Worm (Caenorhabditis elegans) whole organism, L4 larva: ENCODE data around the gene R166.3.
A peak's percentile ranks its signal among the peaks of the same experiment; 100 is the strongest.

ENCODE experiments used
- D1046.2 ChIP-seq: fragments of 200-800 bp; sonication (Bioruptor generic); IDR thresholded peaks from 2 replicates; pipeline ENCODE4 v1.3.6; 2022; ENCODE audit warnings: missing genetic modification characterization, missing compliant biosample characterization
- F10B5.3 ChIP-seq: sonication (generic microtip); optimal IDR thresholded peaks from 2 replicates; lab custom pipeline; 2016; ENCODE audit warnings: mild to moderate bottlenecking, missing genetic modification characterization, missing compliant biosample characterization
- F44E2.7 ChIP-seq: fragments of 200-800 bp; sonication (Bioruptor generic); IDR thresholded peaks from 2 replicates; pipeline ENCODE4 v2.1.2; 2022; ENCODE audit warnings: missing genetic modification characterization, missing compliant biosample characterization
- R02D3.7 ChIP-seq: fragments of 150-350 bp; sonication (generic microtip); optimal IDR thresholded peaks from 3 replicates; lab custom pipeline; 2014; ENCODE audit warnings: missing biosample characterization, missing genetic modification characterization
- T20F7.1 ChIP-seq: fragments of 200-800 bp; sonication (Bioruptor generic); optimal IDR thresholded peaks from 2 replicates; lab custom pipeline; 2018; ENCODE audit warnings: mild to moderate bottlenecking, missing genetic modification characterization, missing compliant biosample characterization
- Y5F2A.4 ChIP-seq: fragments of 200-800 bp; sonication (Bioruptor generic); optimal IDR thresholded peaks from 2 replicates; lab custom pipeline; 2018; ENCODE audit warnings: mild to moderate bottlenecking, missing genetic modification characterization, missing compliant biosample characterization
- ZK337.2 ChIP-seq: fragments of 200-800 bp; sonication (Bioruptor generic); IDR thresholded peaks from 2 replicates; pipeline ENCODE4 v1.3.6; 2022; ENCODE audit warnings: missing genetic modification reagents, missing genetic modification characterization, missing compliant biosample characterization
- aha-1 ChIP-seq: fragments of 150-350 bp; peaks from one replicate; lab custom pipeline; 2014; ENCODE audit warnings: missing biosample characterization, missing genetic modification characterization
- ama-1 ChIP-seq: fragments of 150-350 bp; optimal IDR thresholded peaks from 2 replicates; lab custom pipeline; 2014; ENCODE audit warnings: inconsistent platforms, mixed read lengths
- arid-1 ChIP-seq: fragments of 200-800 bp; sonication (Bioruptor generic); conservative IDR thresholded peaks from 2 replicates; pipeline ENCODE4 v1.3.6; 2022; ENCODE audit warnings: missing genetic modification reagents, missing genetic modification characterization, missing compliant biosample characterization
- ceh-20 ChIP-seq: fragments of 200-800 bp; sonication (Bioruptor generic); IDR thresholded peaks from 2 replicates; pipeline ENCODE4 v1.3.6; 2022; ENCODE audit warnings: missing genetic modification reagents, missing genetic modification characterization, missing compliant biosample characterization
- ceh-28 ChIP-seq: fragments of 150-350 bp; optimal IDR thresholded peaks from 2 replicates; lab custom pipeline; 2014; ENCODE audit warnings: missing biosample characterization, missing genetic modification reagents, missing genetic modification characterization
- ceh-32 ChIP-seq: sonication (generic microtip); optimal IDR thresholded peaks from 2 replicates; lab custom pipeline; 2016; ENCODE audit warnings: mild to moderate bottlenecking, missing genetic modification characterization, missing compliant biosample characterization; ENCODE audit not compliant: poor library complexity
- ceh-44 ChIP-seq: fragments of 200-800 bp; sonication (Bioruptor generic); IDR thresholded peaks from 2 replicates; pipeline ENCODE4 v1.3.6; 2022; ENCODE audit warnings: missing genetic modification reagents, missing genetic modification characterization, missing compliant biosample characterization
- daf-12 ChIP-seq: fragments of 150-350 bp; optimal IDR thresholded peaks from 2 replicates; lab custom pipeline; 2014; ENCODE audit warnings: missing biosample characterization, missing genetic modification reagents, missing genetic modification characterization
- daf-19 ChIP-seq: fragments of 200-800 bp; sonication (Bioruptor generic); conservative IDR thresholded peaks from 2 replicates; pipeline ENCODE4 v1.3.6; 2022; ENCODE audit warnings: missing genetic modification characterization, missing compliant biosample characterization
- dmd-8 ChIP-seq: fragments of 200-800 bp; sonication (Bioruptor generic); IDR thresholded peaks from 2 replicates; pipeline ENCODE4 v1.3.6; 2022; ENCODE audit warnings: missing genetic modification characterization, missing compliant biosample characterization
- dpl-1 ChIP-seq: fragments of 150-350 bp; optimal IDR thresholded peaks from 2 replicates; lab custom pipeline; 2014; ENCODE audit warnings: missing biosample characterization, missing genetic modification reagents, missing genetic modification characterization
- egl-43 ChIP-seq: fragments of 200-800 bp; sonication (Bioruptor generic); IDR thresholded peaks from 2 replicates; pipeline ENCODE4 v1.3.6; 2022; ENCODE audit warnings: missing genetic modification reagents, missing genetic modification characterization, missing compliant biosample characterization
- fkh-10 ChIP-seq: fragments of 150-350 bp; optimal IDR thresholded peaks from 2 replicates; lab custom pipeline; 2014; ENCODE audit warnings: missing biosample characterization, missing genetic modification reagents, missing genetic modification characterization
- gei-8 ChIP-seq: fragments of 200-800 bp; sonication (Bioruptor generic); optimal IDR thresholded peaks from 2 replicates; lab custom pipeline; 2018; ENCODE audit warnings: mild to moderate bottlenecking, missing genetic modification characterization, missing compliant biosample characterization
- hlh-11 ChIP-seq: fragments of 200-800 bp; sonication (Bioruptor generic); optimal IDR thresholded peaks from 2 replicates; lab custom pipeline; 2018; ENCODE audit warnings: mild to moderate bottlenecking, missing genetic modification characterization, missing compliant biosample characterization
- hmg-1.1 ChIP-seq: fragments of 200-800 bp; sonication (Bioruptor generic); IDR thresholded peaks from 2 replicates; pipeline ENCODE4 v1.3.6; 2022; ENCODE audit warnings: missing genetic modification reagents, missing genetic modification characterization, missing compliant biosample characterization
- lim-7 ChIP-seq: fragments of 200-800 bp; sonication (Bioruptor generic); IDR thresholded peaks from 2 replicates; pipeline ENCODE4 v1.3.6; 2022; ENCODE audit warnings: missing genetic modification characterization, missing compliant biosample characterization
- lin-13 ChIP-seq: fragments of 150-350 bp; optimal IDR thresholded peaks from 2 replicates; lab custom pipeline; 2014; ENCODE audit warnings: missing biosample characterization, missing genetic modification reagents, missing genetic modification characterization
- lin-15B ChIP-seq: fragments of 150-350 bp; sonication (generic microtip); optimal IDR thresholded peaks from 3 replicates; lab custom pipeline; 2014; ENCODE audit warnings: missing biosample characterization, missing genetic modification characterization
- lir-3 ChIP-seq: sonication (generic microtip); optimal IDR thresholded peaks from 2 replicates; lab custom pipeline; 2016; ENCODE audit warnings: mild to moderate bottlenecking, missing genetic modification characterization, missing compliant biosample characterization
- lsy-2 ChIP-seq, 2 experiments: fragments of 150-350 bp in 1 of 2; sonication (generic microtip) in 1 of 2; optimal IDR thresholded peaks; 2 replicates each; lab custom pipeline; 2014 to 2017; ENCODE audit warnings: missing biosample characterization in 2 of 2, missing genetic modification characterization in 2 of 2
- mep-1 ChIP-seq: fragments of 150-350 bp; sonication (generic microtip); optimal IDR thresholded peaks from 3 replicates; lab custom pipeline; 2014; ENCODE audit warnings: missing biosample characterization, missing genetic modification characterization
- mxl-2 ChIP-seq: fragments of 200-800 bp; sonication (Bioruptor generic); conservative IDR thresholded peaks from 2 replicates; pipeline ENCODE4 v1.3.6; 2022; ENCODE audit warnings: missing genetic modification reagents, missing genetic modification characterization, missing compliant biosample characterization
- mxl-3 ChIP-seq: fragments of 200-800 bp; sonication (Bioruptor generic); optimal IDR thresholded peaks from 2 replicates; lab custom pipeline; 2018; ENCODE audit warnings: mild to moderate bottlenecking, missing genetic modification characterization, missing compliant biosample characterization
- nhr-10 ChIP-seq: fragments of 150-350 bp; optimal IDR thresholded peaks from 2 replicates; lab custom pipeline; 2014; ENCODE audit warnings: missing biosample characterization, missing genetic modification characterization
- nhr-102 ChIP-seq: sonication (generic microtip); optimal IDR thresholded peaks from 2 replicates; lab custom pipeline; 2016; ENCODE audit warnings: mild to moderate bottlenecking, missing genetic modification characterization, moderate library complexity, missing compliant biosample characterization
- nhr-25 ChIP-seq: sonication (generic microtip); optimal IDR thresholded peaks from 2 replicates; lab custom pipeline; 2017; ENCODE audit warnings: missing genetic modification characterization, mild to moderate bottlenecking, missing compliant biosample characterization, antibody characterized with exemption, moderate library complexity, borderline replicate concordance; ENCODE audit not compliant: insufficient read depth
- nhr-6 ChIP-seq: fragments of 150-350 bp; optimal IDR thresholded peaks from 2 replicates; lab custom pipeline; 2014; ENCODE audit warnings: missing biosample characterization, missing genetic modification characterization
- nhr-77 ChIP-seq: fragments of 150-350 bp; optimal IDR thresholded peaks from 2 replicates; lab custom pipeline; 2014; ENCODE audit warnings: missing biosample characterization, missing genetic modification characterization
- pha-4 ChIP-seq, 2 experiments: fragments of 150-350 bp in 1 of 2; fragments of 200-800 bp in 1 of 2; sonication (Bioruptor generic) in 1 of 2; IDR thresholded peaks in 1 of 2; optimal IDR thresholded peaks in 1 of 2; 2 replicates each; pipeline versions ENCODE4 v1.3.6 to Lab custom; 2014 to 2022; ENCODE audit warnings: missing genetic modification characterization in 2 of 2, missing genetic modification reagents in 2 of 2, missing biosample characterization in 1 of 2, missing compliant biosample characterization in 1 of 2
- php-3 ChIP-seq: fragments of 200-800 bp; sonication (Bioruptor generic); IDR thresholded peaks from 2 replicates; pipeline ENCODE4 v1.3.6; 2022; ENCODE audit warnings: missing genetic modification reagents, missing genetic modification characterization, missing compliant biosample characterization
- rbr-2 ChIP-seq: sonication (generic microtip); optimal IDR thresholded peaks from 2 replicates; lab custom pipeline; 2016; ENCODE audit warnings: missing genotype, missing genetic modification characterization, missing compliant biosample characterization
- saeg-2 ChIP-seq: fragments of 200-800 bp; sonication (Bioruptor generic); IDR thresholded peaks from 2 replicates; pipeline ENCODE4 v1.3.6; 2022; ENCODE audit warnings: missing genetic modification reagents, missing genetic modification characterization, missing compliant biosample characterization
- set-16 ChIP-seq: fragments of 200-800 bp; sonication (Bioruptor generic); IDR thresholded peaks from 2 replicates; pipeline ENCODE4 v1.3.6; 2022; ENCODE audit warnings: missing genetic modification reagents, missing genetic modification characterization, missing compliant biosample characterization
- spr-1 ChIP-seq: sonication (generic microtip); optimal IDR thresholded peaks from 2 replicates; lab custom pipeline; 2016; ENCODE audit warnings: mild to moderate bottlenecking, missing genetic modification characterization, missing compliant biosample characterization
- spr-3 ChIP-seq: fragments of 200-800 bp; sonication (Bioruptor generic); optimal IDR thresholded peaks from 2 replicates; lab custom pipeline; 2018; ENCODE audit warnings: mild to moderate bottlenecking, missing genetic modification characterization, missing compliant biosample characterization
- unc-39 ChIP-seq: sonication (generic microtip); optimal IDR thresholded peaks from 2 replicates; lab custom pipeline; 2017; ENCODE audit warnings: missing biosample characterization, missing genetic modification characterization
- unc-62 ChIP-seq, 3 experiments: fragments of 150-350 bp in 1 of 3; sonication (generic microtip); optimal IDR thresholded peaks in 2 of 3; peaks in 1 of 3; 1 replicate in 1 of 3; 2 replicates in 2 of 3; lab custom pipeline; 2014 to 2017; ENCODE audit warnings: missing biosample characterization in 3 of 3, missing genetic modification characterization in 3 of 3, missing genetic modification reagents in 3 of 3, missing genotype in 1 of 3
- vab-7 ChIP-seq: fragments of 200-800 bp; sonication (Bioruptor generic); IDR thresholded peaks from 2 replicates; pipeline ENCODE4 v1.3.6; 2022; ENCODE audit warnings: missing genetic modification reagents, missing genetic modification characterization, missing compliant biosample characterization

Gene R166.3

DNA sequence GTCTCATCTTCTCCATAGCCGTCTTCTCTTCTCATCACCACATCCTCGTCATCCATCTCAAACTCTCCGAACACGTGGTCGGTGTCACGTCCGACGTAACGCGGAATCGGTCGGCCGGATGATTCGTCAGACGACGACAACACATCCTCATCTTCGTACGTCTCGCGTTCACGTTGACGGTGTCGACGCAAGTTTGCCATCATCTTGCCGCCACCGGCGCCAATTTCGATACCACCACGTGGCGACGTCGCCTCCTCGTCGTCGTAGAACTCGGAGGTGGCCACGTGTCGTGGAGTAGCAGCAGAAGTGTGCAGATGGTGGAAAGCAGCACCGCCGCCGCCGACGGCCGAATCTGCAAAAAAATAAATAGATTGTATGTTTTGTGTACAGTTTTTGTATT lies 8.2 kb upstream of the R166.3 start (continued):
- TF ChIP-seq dpl-1 (GFP tag; lab: Kevin White, UChicago) = no peak
- TF ChIP-seq lim-7 (GFP tag; lab: Robert Waterston, UW) = peak; percentile 54
- TF ChIP-seq egl-43 (GFP tag; lab: Robert Waterston, UW) = peak; percentile 85
- TF ChIP-seq spr-1 (tag; lab: Kevin White, UChicago) = peak; percentile 45
- TF ChIP-seq vab-7 (GFP tag; lab: Robert Waterston, UW) = peak; percentile 31; the same call in 1 of the 2 replicates
- peak; percentile 93 for TF ChIP-seq set-16 (GFP tag; lab: Robert Waterston, UW)
- TF ChIP-seq php-3 (GFP tag; lab: Robert Waterston, UW) = 0 out of 2 replicates have a peak, but pooled peaks have one; percentile 22
- TF ChIP-seq ceh-28 (tag; lab: Kevin White, UChicago) = no peak
- TF ChIP-seq D1046.2 = peak; percentile 76; the same call in 1 of the 2 replicates
- TF ChIP-seq F10B5.3 (tag; lab: Kevin White, UChicago) = no peak
- TF ChIP-seq nhr-10 = no peak

DNA sequence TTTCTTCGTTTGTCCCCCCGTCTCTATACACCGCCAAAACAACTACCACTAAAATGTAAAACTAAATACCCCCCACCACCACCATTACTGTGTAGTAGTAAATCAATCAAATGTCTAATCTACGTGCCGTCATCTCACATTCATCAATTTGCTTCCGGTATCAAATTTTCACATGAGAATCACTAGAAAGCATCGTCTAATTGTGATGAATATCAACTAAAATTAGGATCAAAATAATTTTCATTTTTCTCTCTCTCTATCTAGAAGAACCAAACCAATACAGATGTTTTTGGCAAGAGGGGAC lies 7.6 kb upstream of the R166.3 start:
- TF ChIP-seq fkh-10 (GFP tag; lab: Kevin White, UChicago) = no peak
- peak; percentile 21 for TF ChIP-seq lin-13 (GFP tag; lab: Kevin White, UChicago)
- no peak for TF ChIP-seq mxl-2
- no peak for TF ChIP-seq pha-4 (GFP tag; IDR thresholded peaks at IDR 0.05; lab: Robert Waterston, UW)
- TF ChIP-seq pha-4 (tag; optimal IDR thresholded peaks at IDR 0.05; lab: Kevin White, UChicago) = no peak
- TF ChIP-seq F44E2.7 (GFP tag; lab: Robert Waterston, UW) = no peak
- no peak for TF ChIP-seq saeg-2 (GFP tag; lab: Robert Waterston, UW)
- TF ChIP-seq nhr-25 = peak; percentile 20
- peak in 1 of 2 experiments; percentile 69 for TF ChIP-seq unc-62 (GFP tag; optimal IDR thresholded peaks at IDR 0.05 in 1 of 2; lab: Kevin White, UChicago)
- TF ChIP-seq unc-62 (tag; optimal IDR thresholded peaks at IDR 0.05; lab: Kevin White, UChicago) = no peak
- TF ChIP-seq lsy-2 (tag; optimal IDR thresholded peaks at IDR 0.05; lab: Kevin White, UChicago) = peak in 1 of 2 experiments; percentile 19
- no peak for TF ChIP-seq hmg-1.1 (GFP tag; lab: Robert Waterston, UW)
- TF ChIP-seq hlh-11 (tag; lab: Kevin White, UChicago) = no peak
- TF ChIP-seq mxl-3 (GFP tag; lab: Kevin White, UChicago) = no peak
- TF ChIP-seq arid-1 (GFP tag; lab: Robert Waterston, UW) = no peak
- no peak for TF ChIP-seq spr-3
- TF ChIP-seq lir-3 (tag; lab: Kevin White, UChicago) = no peak
- TF ChIP-seq lin-15B (tag; lab: Kevin White, UChicago) = no peak
- no peak for TF ChIP-seq php-3 (GFP tag; lab: Robert Waterston, UW)
- TF ChIP-seq ceh-44 = no peak
- no peak for TF ChIP-seq ZK337.2 (GFP tag; lab: Robert Waterston, UW)
- no peak for TF ChIP-seq nhr-6 (tag; lab: Kevin White, UChicago)
- no peak for TF ChIP-seq ceh-20 (GFP tag; lab: Robert Waterston, UW)
- peak; percentile 22 for TF ChIP-seq nhr-77 (tag; lab: Kevin White, UChicago)
- TF ChIP-seq dmd-8 (GFP tag; lab: Robert Waterston, UW) = no peak
- TF ChIP-seq ama-1 (lab: Kevin White, UChicago) = peak; percentile 57
- TF ChIP-seq daf-19 (GFP tag; lab: Robert Waterston, UW) = no peak
- peak; percentile 18 for TF ChIP-seq mep-1 (tag; lab: Kevin White, UChicago)
- TF ChIP-seq nhr-102 (tag; lab: Kevin White, UChicago) = no peak
- no peak for TF ChIP-seq ceh-32
- no peak for TF ChIP-seq Y5F2A.4
- TF ChIP-seq R02D3.7 (tag; lab: Kevin White, UChicago) = no peak
- TF ChIP-seq daf-12 = no peak
- no peak for TF ChIP-seq aha-1 (tag; lab: Kevin White, UChicago)
- no peak for TF ChIP-seq vab-7 (GFP tag; lab: Robert Waterston, UW)
- TF ChIP-seq unc-39 = no peak
- no peak for TF ChIP-seq rbr-2 (tag; lab: Kevin White, UChicago)
- no peak for TF ChIP-seq gei-8 (GFP tag; lab: Kevin White, UChicago)
- peak; percentile 39 for TF ChIP-seq T20F7.1 (GFP tag; lab: Kevin White, UChicago)
